Fruit fly (Drosophila melanogaster) whole organism, adult: Measurements from ENCODE around the gene CG13373.
A peak's percentile ranks its signal among the peaks of the same experiment; 100 is the strongest.

Experiments
- CG11617 ChIP-seq: fragments of 200-800 bp; sonication (Bioruptor generic); optimal IDR thresholded peaks from 2 replicates; lab custom pipeline; 2017; ENCODE audit warnings: mild to moderate bottlenecking, missing biosample characterization, missing genetic modification reagents, missing genetic modification characterization
- CG12768 ChIP-seq: fragments of 200-800 bp; sonication (Bioruptor generic); optimal IDR thresholded peaks from 2 replicates; lab custom pipeline; 2017; ENCODE audit warnings: missing biosample characterization, missing genetic modification characterization, mild to moderate bottlenecking, moderate library complexity, missing genetic modification reagents
- CG14711 ChIP-seq: fragments of 200-800 bp; sonication (Bioruptor generic); optimal IDR thresholded peaks from 2 replicates; lab custom pipeline; 2018; ENCODE audit warnings: missing biosample characterization, mild to moderate bottlenecking, missing genetic modification characterization, moderate library complexity
- CG1620 ChIP-seq: fragments of 200-800 bp; sonication (Bioruptor generic); optimal IDR thresholded peaks from 2 replicates; lab custom pipeline; 2016; ENCODE audit warnings: missing biosample characterization, missing genetic modification characterization
- CG33017 ChIP-seq: fragments of 200-800 bp; sonication (Bioruptor generic); optimal IDR thresholded peaks from 2 replicates; lab custom pipeline; 2018; ENCODE audit warnings: missing biosample characterization, mild to moderate bottlenecking, missing genetic modification characterization, moderate library complexity
- CG5204 ChIP-seq: fragments of 200-800 bp; sonication (Bioruptor generic); optimal IDR thresholded peaks from 2 replicates; lab custom pipeline; 2016; ENCODE audit warnings: missing biosample characterization, missing genetic modification characterization
- CG7045 ChIP-seq: fragments of 200-800 bp; sonication (Bioruptor generic); optimal IDR thresholded peaks from 2 replicates; lab custom pipeline; 2017; ENCODE audit warnings: missing biosample characterization, mild to moderate bottlenecking, missing genetic modification characterization
- CG7101 ChIP-seq: fragments of 200-800 bp; sonication (Bioruptor generic); optimal IDR thresholded peaks from 2 replicates; lab custom pipeline; 2018; ENCODE audit warnings: missing biosample characterization, mild to moderate bottlenecking, missing genetic modification characterization, moderate library complexity
- Clk ChIP-seq: fragments of 200-800 bp; sonication (Bioruptor generic); optimal IDR thresholded peaks from 2 replicates; lab custom pipeline; 2017; ENCODE audit warnings: missing biosample characterization, missing genetic modification characterization
- Crg-1 ChIP-seq: fragments of 200-800 bp; sonication (Bioruptor generic); optimal IDR thresholded peaks from 2 replicates; lab custom pipeline; 2016; ENCODE audit warnings: missing biosample characterization, missing genetic modification characterization
- Hr96 ChIP-seq: fragments of 200-800 bp; sonication (Bioruptor generic); optimal IDR thresholded peaks from 2 replicates; lab custom pipeline; 2016; ENCODE audit warnings: missing biosample characterization, missing genetic modification characterization
- Mnt ChIP-seq: fragments of 200-800 bp; sonication (Bioruptor generic); optimal IDR thresholded peaks from 2 replicates; lab custom pipeline; 2016; ENCODE audit warnings: missing biosample characterization, mild to moderate bottlenecking, missing genetic modification characterization
- bab1 ChIP-seq: fragments of 200-800 bp; sonication (Bioruptor generic); optimal IDR thresholded peaks from 3 replicates; lab custom pipeline; 2019; ENCODE audit warnings: missing biosample characterization, mild to moderate bottlenecking, missing genetic modification characterization, moderate library complexity
- cic ChIP-seq: fragments of 200-800 bp; sonication (Bioruptor generic); optimal IDR thresholded peaks from 2 replicates; lab custom pipeline; 2017; ENCODE audit warnings: missing biosample characterization, mild to moderate bottlenecking, missing genetic modification characterization, moderate library complexity
- cnc ChIP-seq, 2 experiments: fragments of >200 bp; optimal IDR thresholded peaks; 2 replicates each; lab custom pipeline; 2017
- kay ChIP-seq: fragments of 200-800 bp; sonication (Bioruptor generic); peaks from one replicate; lab custom pipeline; 2016; ENCODE audit warnings: missing biosample characterization, missing genetic modification characterization, borderline replicate concordance
- ovo ChIP-seq: fragments of 200-800 bp; sonication (Bioruptor generic); optimal IDR thresholded peaks from 2 replicates; lab custom pipeline; 2016; ENCODE audit warnings: missing biosample characterization, missing genetic modification characterization
- pad ChIP-seq: fragments of 200-800 bp; sonication (Bioruptor generic); optimal IDR thresholded peaks from 3 replicates; lab custom pipeline; 2017; ENCODE audit warnings: missing biosample characterization, missing genetic modification characterization, mild to moderate bottlenecking, moderate library complexity, missing genetic modification reagents
- tj ChIP-seq: fragments of 200-800 bp; sonication (Bioruptor generic); optimal IDR thresholded peaks from 3 replicates; lab custom pipeline; 2017; ENCODE audit warnings: missing biosample characterization, mild to moderate bottlenecking, missing genetic modification characterization, moderate library complexity
- toe ChIP-seq: fragments of 200-800 bp; sonication (Bioruptor generic); optimal IDR thresholded peaks from 2 replicates; lab custom pipeline; 2016; ENCODE audit warnings: missing biosample characterization, missing genetic modification characterization

CG13373 gene

DNA sequence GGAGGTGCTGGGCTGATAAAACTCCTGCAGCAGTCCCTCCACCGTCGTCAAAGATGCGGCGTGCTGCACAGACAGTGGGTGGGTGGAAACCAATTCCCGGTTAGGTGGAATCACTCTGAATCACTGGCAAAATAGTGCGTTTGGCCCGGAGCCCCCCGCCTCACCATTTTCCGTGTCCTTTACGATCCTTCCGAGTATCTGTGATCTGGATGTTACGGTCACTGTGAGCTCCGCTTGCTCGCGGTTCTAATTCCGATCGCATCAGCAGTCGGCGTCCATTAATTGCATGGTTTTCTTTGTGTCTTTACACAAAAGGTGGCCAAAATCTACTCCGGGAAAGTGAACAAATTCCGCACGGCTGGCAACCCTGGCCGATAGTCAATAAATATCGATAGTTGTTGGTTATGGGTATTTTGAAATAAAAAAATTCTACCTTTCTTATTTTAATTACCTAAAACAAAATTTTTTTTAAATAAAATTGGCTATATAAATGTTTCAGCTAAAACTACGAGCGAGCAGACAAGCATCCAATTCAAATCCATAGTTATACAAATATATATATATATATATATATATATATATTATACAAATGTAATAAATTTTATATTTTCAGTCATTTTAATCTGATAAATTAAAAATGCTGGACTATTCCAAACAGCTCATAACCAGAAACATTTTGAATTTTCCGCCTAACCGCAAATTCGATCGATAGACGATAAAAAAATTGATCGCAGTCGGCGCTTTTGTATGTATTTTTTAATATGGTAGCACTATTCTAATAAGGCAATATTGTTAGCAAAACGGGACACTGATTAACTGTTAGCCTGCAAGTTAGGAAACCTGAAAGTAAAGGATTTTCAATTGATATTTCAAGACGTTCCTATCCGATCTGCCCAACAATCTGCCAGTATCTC lies at the start of gene CG13373, which contains the start of gene ebo:
TSS of gene CG13373 (plus strand) at position 755 of the 914 bp plus-strand sequence.
TSS of gene ebo (minus strand) at position 350 of the 914 bp plus-strand sequence.
- TF ChIP-seq CG7101 (tag; lab: Kevin White, UChicago) (peak; percentile 52), ovo (GFP tag; lab: Kevin White, UChicago) (peak; percentile 7), CG7045 (GFP tag; lab: Kevin White, UChicago) (no peak), CG12768 (no peak), tj (GFP tag; lab: Kevin White, UChicago) (peak; percentile 12), cnc (optimal IDR thresholded peaks at IDR 0.05; lab: Kevin White, UChicago) (no peak), CG33017 (tag; lab: Kevin White, UChicago) (peak; percentile 4), CG1620 (GFP tag; lab: Kevin White, UChicago) (peak; percentile 31), Crg-1 (GFP tag; lab: Kevin White, UChicago) (no peak), CG11617 (GFP tag; lab: Kevin White, UChicago) (no peak), bab1 (GFP tag; lab: Kevin White, UChicago) (peak; percentile 30), Mnt (GFP tag; lab: Kevin White, UChicago) (peak; percentile 10), CG14711 (tag; lab: Kevin White, UChicago) (peak; percentile 85)

DNA sequence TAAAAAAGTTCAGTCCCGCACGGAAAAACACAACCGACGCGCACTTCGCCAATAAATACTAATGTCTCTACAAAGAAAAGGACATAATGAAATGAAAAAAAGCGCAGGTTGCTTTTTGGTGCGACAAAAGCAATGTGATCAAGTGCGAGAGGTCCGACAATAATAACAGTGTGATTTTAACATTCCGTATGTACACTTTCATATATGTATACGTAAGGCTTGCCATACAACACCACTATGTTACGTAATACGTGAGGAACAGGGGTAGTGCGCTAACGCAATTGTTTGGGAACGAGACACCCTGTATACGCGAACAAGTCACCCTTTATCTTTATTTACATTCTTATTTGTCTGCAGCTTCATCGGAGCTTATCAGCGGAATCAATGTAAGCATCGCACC lies 48.6 kb upstream of the CG13373 start:
- TF ChIP-seq bab1 (GFP tag; lab: Kevin White, UChicago), result no peak
- no peak for TF ChIP-seq kay (GFP tag; lab: Kevin White, UChicago)

DNA sequence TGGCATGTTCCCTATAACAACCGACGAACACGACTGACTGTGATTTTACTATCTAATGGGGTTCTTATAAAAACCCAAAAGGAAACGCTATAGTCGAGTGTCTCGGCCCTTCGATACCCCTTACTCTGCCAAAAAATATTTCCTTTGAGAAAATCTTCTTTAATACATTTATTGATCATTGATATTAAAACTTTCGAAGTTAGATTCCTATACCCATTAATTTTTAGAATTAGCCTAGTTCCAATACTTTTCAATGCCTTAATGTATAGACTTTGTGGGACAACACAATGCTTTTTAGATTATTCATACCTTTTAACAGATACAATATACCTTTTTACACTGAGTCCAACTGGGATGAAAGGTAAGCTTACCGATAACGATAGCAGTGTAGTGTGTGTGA lies 39.4 kb upstream of the CG13373 start, which contains the start of gene Pgcl:
TSS of gene Pgcl (minus strand) at position 45 of the 400 bp plus-strand sequence.
- no peak for TF ChIP-seq bab1 (GFP tag; lab: Kevin White, UChicago)
- no peak for TF ChIP-seq kay (GFP tag; lab: Kevin White, UChicago)
- no peak for TF ChIP-seq toe
- TF ChIP-seq CG7045 (GFP tag; lab: Kevin White, UChicago), result no peak
- TF ChIP-seq Mnt (GFP tag; lab: Kevin White, UChicago), result no peak
- TF ChIP-seq Crg-1 (GFP tag; lab: Kevin White, UChicago), result no peak
- no peak for TF ChIP-seq CG11617 (GFP tag; lab: Kevin White, UChicago)
- no peak for TF ChIP-seq CG1620 (GFP tag; lab: Kevin White, UChicago)

DNA sequence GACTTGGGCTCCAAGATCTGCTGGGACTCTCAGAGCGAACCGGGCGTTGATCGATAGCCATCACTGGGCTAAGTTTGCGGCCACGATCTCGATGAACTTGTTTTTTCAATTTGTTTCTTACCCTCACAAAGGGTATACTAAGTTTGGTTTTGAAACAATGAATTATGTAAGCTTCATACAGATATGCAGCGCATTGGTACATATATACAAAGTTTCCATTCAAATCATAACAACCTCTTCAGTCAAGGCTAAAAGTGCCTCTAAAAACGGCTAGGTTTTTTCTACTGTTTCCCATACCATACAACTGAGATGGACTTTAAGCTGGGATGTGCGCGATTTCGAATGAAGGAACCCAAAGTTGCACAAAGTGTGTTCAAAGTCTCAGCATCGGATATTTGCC lies 35.5 kb upstream of the CG13373 start:
- no peak for TF ChIP-seq Crg-1 (GFP tag; lab: Kevin White, UChicago)
- TF ChIP-seq Clk, result no peak
- TF ChIP-seq CG7101 (tag; lab: Kevin White, UChicago), result no peak
- TF ChIP-seq CG11617 (GFP tag; lab: Kevin White, UChicago), result no peak
- no peak for TF ChIP-seq kay (GFP tag; lab: Kevin White, UChicago)
- no peak for TF ChIP-seq CG14711 (tag; lab: Kevin White, UChicago)
- TF ChIP-seq CG7045 (GFP tag; lab: Kevin White, UChicago), result no peak
- TF ChIP-seq Mnt (GFP tag; lab: Kevin White, UChicago), result no peak
- TF ChIP-seq CG5204 (GFP tag; lab: Kevin White, UChicago), result no peak
- TF ChIP-seq CG1620 (GFP tag; lab: Kevin White, UChicago), result no peak
- TF ChIP-seq pad (GFP tag; lab: Kevin White, UChicago), result no peak
- no peak for TF ChIP-seq cic (GFP tag; lab: Kevin White, UChicago)
- TF ChIP-seq ovo (GFP tag; lab: Kevin White, UChicago), result no peak
- no peak for TF ChIP-seq cnc (optimal IDR thresholded peaks at IDR 0.05; lab: Kevin White, UChicago)
- TF ChIP-seq tj (GFP tag; lab: Kevin White, UChicago), result no peak
- TF ChIP-seq bab1 (GFP tag; lab: Kevin White, UChicago), result no peak
- no peak for TF ChIP-seq toe

DNA sequence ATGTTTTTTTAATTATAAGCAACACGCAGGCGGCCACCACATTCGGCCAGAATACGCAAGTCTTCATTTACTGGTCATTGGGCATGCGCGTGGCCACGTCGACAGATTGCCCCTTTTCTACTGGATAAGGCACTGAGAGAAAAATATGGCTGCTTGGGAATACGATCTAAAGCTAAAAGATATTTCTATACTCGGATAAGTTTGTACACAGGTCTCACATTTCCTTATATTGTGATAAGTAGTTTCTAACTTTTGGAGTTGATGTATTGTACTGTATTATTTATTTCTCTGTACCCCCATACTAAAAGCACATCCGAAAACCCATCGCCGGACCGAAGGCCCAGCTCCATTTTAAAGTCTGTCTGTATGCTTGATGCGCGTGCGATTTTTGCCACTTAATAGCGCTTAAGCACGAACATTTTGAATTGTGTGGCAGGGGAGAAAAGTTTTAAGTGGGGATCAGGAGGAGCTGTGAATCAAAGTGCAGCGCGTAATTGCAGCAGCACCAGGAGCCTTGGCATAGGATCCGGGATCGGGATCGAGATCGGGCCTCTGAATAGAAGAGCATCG lies 32.7 kb upstream of the CG13373 start:
- TF ChIP-seq CG7101 (tag; lab: Kevin White, UChicago), result no peak
- TF ChIP-seq CG14711 (tag; lab: Kevin White, UChicago), result no peak
- no peak for TF ChIP-seq Crg-1 (GFP tag; lab: Kevin White, UChicago)
- no peak for TF ChIP-seq CG7045 (GFP tag; lab: Kevin White, UChicago)
- no peak for TF ChIP-seq CG1620 (GFP tag; lab: Kevin White, UChicago)
- no peak for TF ChIP-seq tj (GFP tag; lab: Kevin White, UChicago)
- TF ChIP-seq Mnt (GFP tag; lab: Kevin White, UChicago), result no peak
- TF ChIP-seq pad (GFP tag; lab: Kevin White, UChicago), result no peak
- TF ChIP-seq Hr96 (GFP tag; lab: Kevin White, UChicago), result no peak
- TF ChIP-seq cnc (optimal IDR thresholded peaks at IDR 0.05; lab: Kevin White, UChicago), result no peak
- no peak for TF ChIP-seq CG5204 (GFP tag; lab: Kevin White, UChicago)
- no peak for TF ChIP-seq cic (GFP tag; lab: Kevin White, UChicago)

DNA sequence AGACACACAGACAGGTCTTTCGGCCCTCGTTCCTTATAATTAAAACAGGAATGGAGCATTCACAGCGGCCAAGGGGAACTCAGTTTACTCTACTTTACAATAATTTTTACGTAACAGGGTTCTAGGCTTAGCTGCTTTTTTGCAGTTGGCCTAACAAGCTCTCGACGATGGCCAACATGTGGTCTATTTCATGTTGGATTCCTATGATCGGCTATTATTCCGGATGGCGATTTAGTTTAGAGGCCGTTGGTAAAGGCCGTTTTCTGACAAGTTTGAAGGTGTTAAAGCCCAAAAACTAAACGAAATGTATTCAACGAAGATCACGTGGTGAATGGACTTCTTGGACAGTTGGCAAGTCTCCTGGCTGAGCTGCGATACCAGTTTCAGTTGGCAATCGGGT lies 30.8 kb upstream of the CG13373 start:
- TF ChIP-seq cic (GFP tag; lab: Kevin White, UChicago) (no peak), bab1 (GFP tag; lab: Kevin White, UChicago) (no peak), Hr96 (GFP tag; lab: Kevin White, UChicago) (no peak), tj (GFP tag; lab: Kevin White, UChicago) (no peak), CG7045 (GFP tag; lab: Kevin White, UChicago) (no peak), CG7101 (tag; lab: Kevin White, UChicago) (no peak), CG14711 (tag; lab: Kevin White, UChicago) (no peak), cnc (optimal IDR thresholded peaks at IDR 0.05; lab: Kevin White, UChicago) (no peak), Clk (no peak), ovo (GFP tag; lab: Kevin White, UChicago) (no peak), Mnt (GFP tag; lab: Kevin White, UChicago) (no peak), CG33017 (tag; lab: Kevin White, UChicago) (no peak), CG12768 (no peak), CG1620 (GFP tag; lab: Kevin White, UChicago) (no peak), CG11617 (GFP tag; lab: Kevin White, UChicago) (no peak), pad (GFP tag; lab: Kevin White, UChicago) (no peak)
